Worm (Caenorhabditis elegans) whole organism, L1 larva: ENCODE measurements around the gene pcs-1.

ENCODE experiments used
- fos-1 ChIP-seq: fragments of 150-350 bp; optimal IDR thresholded peaks from 2 replicates; lab custom pipeline; 2014; ENCODE audit warnings: missing biosample characterization, missing genetic modification characterization
- nhr-12 ChIP-seq: sonication (generic microtip); optimal IDR thresholded peaks from 2 replicates; lab custom pipeline; 2017; ENCODE audit warnings: missing biosample characterization, missing genetic modification characterization
- nhr-28 ChIP-seq: fragments of 150-350 bp; optimal IDR thresholded peaks from 2 replicates; lab custom pipeline; 2014; ENCODE audit warnings: missing biosample characterization, missing genetic modification characterization

- TF ChIP-seq nhr-28, result no peak
- TF ChIP-seq nhr-12 (tag; lab: Kevin White, UChicago), result no peak
- TF ChIP-seq fos-1 (tag; lab: Kevin White, UChicago), result no peak
Observed at ce11 chrII:11538741-11539140, 38.8 kb downstream of the pcs-1 start, which contains the start of gene Y62F5A.9.
